Worm (Caenorhabditis elegans) whole organism, L4/young adult: ENCODE measurements around the gene feh-1.

Experiments
- W03F9.2 ChIP-seq: fragments of 150-350 bp; optimal IDR thresholded peaks from 2 replicates; lab custom pipeline; 2014; ENCODE audit warnings: missing biosample characterization, missing genetic modification characterization
- dao-5 ChIP-seq: sonication (generic microtip); optimal IDR thresholded peaks from 2 replicates; lab custom pipeline; 2016; ENCODE audit warnings: missing genotype, missing genetic modification characterization, moderate library complexity, missing compliant biosample characterization
- him-1 ChIP-seq: sonication (generic microtip); optimal IDR thresholded peaks from 2 replicates; lab custom pipeline; 2016; ENCODE audit warnings: missing genotype, missing genetic modification reagents, missing genetic modification characterization, missing compliant biosample characterization

- no peak for TF ChIP-seq him-1 (tag; lab: Kevin White, UChicago)
- no peak for TF ChIP-seq W03F9.2 (tag; lab: Kevin White, UChicago)
- no peak for TF ChIP-seq dao-5
Observed at ce11 chrIII:2575635-2576164, 26.0 kb downstream of the feh-1 start, which contains the start of gene Y54F10AR.1.
